Worm (Caenorhabditis elegans): Measurements from ENCODE around the gene C06G4.6.
"Not testable (repeated sequence)": the region's sequence is repeated elsewhere in the genome, so short reads cannot be mapped to it uniquely, and the experiment has no call there.

C06G4.6 gene

ce11 chrIII:8004091-8004490 lies at the start of gene C06G4.6:
C06G4.6 (plus strand) TSS chrIII:8004391.
- no peak for TF ChIP-seq him-1 (tag; optimal IDR thresholded peaks at IDR 0.05)
- no peak for TF ChIP-seq dao-5 (tag; optimal IDR thresholded peaks at IDR 0.05)
- no peak for TF ChIP-seq W03F9.2 (tag; optimal IDR thresholded peaks at IDR 0.05)

- no peak for TF ChIP-seq W03F9.2 (tag; optimal IDR thresholded peaks at IDR 0.05)
- TF ChIP-seq dao-5 (tag; optimal IDR thresholded peaks at IDR 0.05) = no peak
- TF ChIP-seq him-1 (tag; optimal IDR thresholded peaks at IDR 0.05) = no peak
These were observed 47.2 kb upstream of the C06G4.6 start, which contains the start of gene C29E4.9 for ce11 chrIII:7956965-7957364. C29E4.9 (minus strand) TSS chrIII:7957065.

DNA sequence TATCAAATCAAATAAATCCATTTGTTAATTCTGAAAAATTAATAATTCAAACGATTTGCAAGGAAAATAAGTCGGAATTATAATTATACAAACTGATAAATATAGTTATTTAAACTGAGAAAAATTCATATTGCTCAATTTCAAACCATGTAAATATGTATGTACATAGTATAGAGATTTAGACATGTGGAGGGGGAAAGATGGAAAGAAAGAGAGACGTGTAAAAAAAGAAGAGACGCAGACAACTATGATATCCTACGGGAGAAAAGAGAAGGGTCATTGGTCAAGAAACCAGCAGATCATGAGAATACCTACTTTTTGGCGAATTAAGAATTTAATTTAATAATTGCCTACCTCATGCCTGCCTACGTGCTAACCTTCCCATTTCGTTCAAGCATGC lies 46.1 kb upstream of the C06G4.6 start, which contains the start of gene C29E4.11:
Gene C29E4.11, minus strand, starts transcription at position 30 of the 400 bp plus-strand sequence.
- TF ChIP-seq him-1 (tag; optimal IDR thresholded peaks at IDR 0.05) (no peak), dao-5 (tag; optimal IDR thresholded peaks at IDR 0.05) (no peak), W03F9.2 (tag; optimal IDR thresholded peaks at IDR 0.05) (no peak)

- TF ChIP-seq W03F9.2, him-1, dao-5 (tag; optimal IDR thresholded peaks at IDR 0.05): not testable (repeated sequence)
These were observed 45.1 kb upstream of the C06G4.6 start, which contains the start of gene F54H12.10 for ce11 chrIII:7958922-7959609. F54H12.10 (minus strand) TSS chrIII:7958972.

DNA sequence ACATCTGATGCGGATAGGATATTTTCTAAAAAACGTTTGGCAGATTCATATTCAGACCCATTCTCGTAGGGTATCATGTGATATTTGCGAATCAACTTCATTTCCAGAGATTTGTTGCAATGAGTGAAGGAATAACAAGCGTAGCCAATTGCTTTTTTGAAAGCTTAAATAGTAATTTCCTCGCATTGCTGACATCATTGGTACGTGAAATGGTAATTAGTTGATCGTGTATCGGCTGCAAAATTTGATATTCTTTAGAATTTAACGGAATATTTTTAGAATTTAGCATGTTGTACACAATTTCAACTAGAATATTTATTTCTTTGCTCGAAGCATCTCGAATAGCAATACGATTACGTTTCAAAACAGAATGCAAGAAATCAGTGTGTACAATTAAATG lies 41.5 kb upstream of the C06G4.6 start, which contains the start of gene F54H12.4:
Gene F54H12.4, minus strand, starts transcription at position 101 of the 400 bp plus-strand sequence.
- TF ChIP-seq dao-5, him-1, W03F9.2 (tag; optimal IDR thresholded peaks at IDR 0.05): not testable (repeated sequence)

DNA sequence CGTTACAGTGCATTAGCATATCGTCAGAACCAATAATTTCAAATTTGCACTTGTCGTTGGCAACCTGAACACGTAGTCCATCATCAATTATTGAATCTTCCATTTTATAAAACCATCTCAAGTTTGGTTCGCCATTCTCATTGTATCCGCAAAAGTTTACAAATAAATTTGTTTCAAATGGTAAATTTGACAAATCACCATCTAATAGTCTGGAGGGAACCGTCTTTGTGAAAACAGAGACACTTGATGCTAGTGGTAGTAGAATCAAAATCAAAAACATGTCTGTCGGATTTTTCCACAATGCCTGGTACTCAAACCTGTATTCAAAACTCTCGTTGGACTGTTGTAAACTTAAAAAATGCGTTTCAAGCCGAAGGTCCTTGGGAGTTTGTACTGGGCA lies 39.9 kb upstream of the C06G4.6 start, which contains the start of gene F54H12.2:
Gene F54H12.2, plus strand, starts transcription at position 301 of the 400 bp plus-strand sequence.
- not testable (repeated sequence) for TF ChIP-seq dao-5, W03F9.2, him-1 (tag; optimal IDR thresholded peaks at IDR 0.05)

DNA sequence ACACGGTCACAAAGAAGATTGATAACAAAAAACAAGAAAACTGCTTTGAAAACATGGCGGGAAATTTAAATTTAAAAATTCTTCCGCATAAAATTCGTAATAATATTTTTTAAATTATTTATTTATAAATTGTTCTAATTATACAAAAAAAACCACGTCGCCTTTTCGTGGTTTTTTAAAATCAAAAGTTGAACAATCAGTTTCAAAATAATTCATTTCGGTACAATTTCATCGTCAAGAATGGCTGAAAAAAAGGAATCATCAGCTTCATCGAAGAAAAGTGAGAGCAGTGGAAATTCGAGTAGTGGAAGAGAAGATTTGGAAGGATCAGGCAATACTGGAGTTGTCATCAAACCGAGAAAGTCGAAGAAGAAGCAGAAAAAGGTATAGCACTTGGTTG lies 35.1 kb upstream of the C06G4.6 start, which contains the start of the genes F54H12.8 and F54H12.7:
Gene F54H12.8, minus strand, starts transcription at position 101 of the 400 bp plus-strand sequence.
Gene F54H12.7, plus strand, starts transcription at position 229 of the 400 bp plus-strand sequence.
- TF ChIP-seq dao-5 (tag; optimal IDR thresholded peaks at IDR 0.05) (no peak), him-1 (tag; optimal IDR thresholded peaks at IDR 0.05) (no peak), W03F9.2 (tag; optimal IDR thresholded peaks at IDR 0.05) (no peak)

DNA sequence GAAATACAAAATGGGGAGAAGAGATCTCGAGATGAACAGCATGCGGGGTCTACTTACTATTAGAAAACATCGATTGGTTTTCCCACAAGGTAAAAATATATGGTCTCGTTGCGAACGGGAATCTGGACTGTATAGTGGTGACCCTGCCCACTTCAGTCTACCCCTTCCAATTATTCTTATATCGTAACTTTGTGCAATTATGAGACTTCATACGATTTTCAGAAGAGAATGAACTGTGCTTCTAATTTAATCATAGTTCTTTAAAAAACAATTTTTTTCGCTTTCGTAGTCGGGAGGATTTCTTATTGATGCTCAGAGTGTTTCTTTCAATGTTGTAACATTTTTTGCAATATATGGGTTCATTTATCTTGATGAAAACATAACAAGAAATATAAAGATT lies 32.1 kb upstream of the C06G4.6 start, which contains the start of gene F54H12.5:
Gene F54H12.5, minus strand, starts transcription at position 101 of the 400 bp plus-strand sequence.
- TF ChIP-seq W03F9.2 (tag; optimal IDR thresholded peaks at IDR 0.05) (no peak), dao-5 (tag; optimal IDR thresholded peaks at IDR 0.05) (no peak), him-1 (tag; optimal IDR thresholded peaks at IDR 0.05) (no peak)

DNA sequence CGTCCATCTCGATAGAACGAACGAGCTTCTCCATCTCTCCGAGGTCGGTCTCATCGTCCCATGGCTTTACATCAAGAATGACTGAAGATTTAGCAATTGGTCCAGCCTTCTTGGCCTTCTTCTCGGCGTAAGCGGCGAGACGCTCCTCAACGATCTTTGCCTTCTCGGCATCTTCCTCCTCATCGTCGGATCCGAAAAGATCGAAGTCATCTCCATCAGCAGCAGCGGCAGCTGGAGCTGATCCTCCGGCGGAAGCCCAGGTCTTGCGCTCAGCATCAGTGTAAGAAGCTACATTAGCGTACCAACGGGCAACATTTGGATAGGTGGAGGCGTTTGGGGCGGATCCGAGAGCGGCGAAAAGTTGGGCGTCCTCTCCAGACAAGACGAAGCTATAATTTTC lies 31.5 kb upstream of the C06G4.6 start:
- TF ChIP-seq dao-5 (tag; optimal IDR thresholded peaks at IDR 0.05) = no peak
- no peak for TF ChIP-seq him-1 (tag; optimal IDR thresholded peaks at IDR 0.05)
- TF ChIP-seq W03F9.2 (tag; optimal IDR thresholded peaks at IDR 0.05) = no peak

DNA sequence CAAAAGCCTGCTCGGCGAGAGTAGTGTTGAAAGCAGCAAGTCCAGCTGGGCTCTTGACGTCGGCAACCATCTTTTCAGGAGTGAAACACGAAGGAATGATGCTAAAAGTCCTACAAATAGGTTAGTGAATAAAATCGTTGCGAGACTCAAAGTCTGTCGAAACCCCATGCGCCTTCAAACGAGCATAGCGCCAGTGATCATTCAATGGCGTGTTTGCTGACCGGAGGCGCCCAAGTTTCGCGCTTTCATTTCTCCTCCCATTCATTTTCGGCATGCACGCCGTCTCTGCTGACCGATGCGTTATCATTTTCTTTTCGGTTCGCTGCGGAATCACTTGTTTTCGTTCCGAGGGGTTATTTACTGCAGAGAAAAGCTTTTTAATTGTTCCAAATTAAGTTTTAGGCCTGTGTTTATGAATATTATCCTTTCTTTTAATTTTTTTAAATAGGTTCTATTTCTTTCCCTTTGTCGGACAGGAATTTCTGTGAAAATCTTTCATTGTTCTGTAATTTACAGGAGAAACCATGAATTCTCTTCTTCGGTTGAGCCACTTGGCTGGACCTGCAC lies 30.9 kb upstream of the C06G4.6 start, which contains the start of the genes eef-1B.1 and aco-2:
Gene eef-1B.1, minus strand, starts transcription at position 186 of the 567 bp plus-strand sequence.
Gene aco-2, plus strand, starts transcription at position 517 of the 567 bp plus-strand sequence.
- TF ChIP-seq W03F9.2 (tag; optimal IDR thresholded peaks at IDR 0.05) (peak; percentile 90), him-1 (tag; optimal IDR thresholded peaks at IDR 0.05) (peak; percentile 67), dao-5 (tag; optimal IDR thresholded peaks at IDR 0.05) (no peak)

DNA sequence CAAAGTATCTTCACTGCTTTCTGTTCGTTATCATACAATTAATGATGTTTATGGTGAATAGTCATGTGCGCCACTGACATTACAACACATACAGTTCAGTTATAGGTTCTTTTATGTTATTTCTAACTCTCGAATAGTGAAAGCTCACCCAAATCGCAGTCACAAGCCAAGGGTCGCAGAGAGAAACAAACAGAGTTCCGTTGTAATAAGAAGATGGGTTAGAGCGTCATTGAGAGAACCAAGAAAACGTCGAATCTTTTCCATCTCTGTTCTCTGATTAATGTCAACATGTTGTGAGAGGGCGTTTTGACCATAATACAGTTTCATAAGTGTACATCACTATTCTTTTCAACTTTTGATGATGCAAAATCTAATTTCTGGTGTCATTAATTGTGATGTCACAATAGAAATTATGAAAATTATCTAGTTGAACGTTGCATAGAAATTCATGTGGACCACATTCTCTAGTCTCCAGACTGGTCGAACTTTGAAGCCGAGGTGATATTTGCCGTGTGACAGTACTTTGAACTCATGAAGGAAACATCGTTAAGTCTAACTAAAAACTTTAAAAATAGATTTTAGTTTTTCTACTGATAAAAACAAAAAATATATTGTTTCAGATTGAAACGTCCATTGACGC lies 30.1 kb upstream of the C06G4.6 start:
- TF ChIP-seq him-1 (tag; optimal IDR thresholded peaks at IDR 0.05) (no peak), dao-5 (tag; optimal IDR thresholded peaks at IDR 0.05) (no peak), W03F9.2 (tag; optimal IDR thresholded peaks at IDR 0.05) (no peak)

DNA sequence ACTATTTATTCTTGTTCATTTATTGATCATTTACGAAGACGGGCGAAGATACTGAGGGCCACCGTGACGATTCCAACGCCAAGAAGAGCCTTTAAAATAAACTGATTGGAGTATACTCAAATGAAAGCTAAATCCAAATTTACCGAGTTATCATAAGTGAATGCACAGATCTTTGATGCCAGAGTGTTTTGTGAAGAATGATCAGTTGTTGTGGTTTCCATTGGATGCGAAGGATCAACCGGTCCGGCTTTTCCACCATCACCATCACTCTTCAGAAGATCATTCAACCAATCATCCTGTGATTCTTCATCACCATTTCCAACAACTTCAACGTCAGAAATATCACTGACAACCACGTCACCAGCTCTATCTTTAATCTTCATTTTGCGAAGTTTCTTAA lies 27.0 kb upstream of the C06G4.6 start:
- TF ChIP-seq dao-5 (tag; optimal IDR thresholded peaks at IDR 0.05) (no peak), W03F9.2 (tag; optimal IDR thresholded peaks at IDR 0.05) (no peak), him-1 (tag; optimal IDR thresholded peaks at IDR 0.05) (no peak)

ce11 chrIII:7977777-7978176 lies 26.4 kb upstream of the C06G4.6 start, which contains the start of gene C06G4.4:
C06G4.4 (minus strand) TSS chrIII:7977812.
- TF ChIP-seq dao-5 (tag; optimal IDR thresholded peaks at IDR 0.05) (no peak), W03F9.2 (tag; optimal IDR thresholded peaks at IDR 0.05) (peak; percentile 16)

Measured in whole organism, L4/young adult.